Worm (Caenorhabditis elegans): ENCODE measurements around the gene C34H4.2.
A peak's percentile ranks its signal among the peaks of the same experiment; 100 is the strongest.

Gene C34H4.2

DNA sequence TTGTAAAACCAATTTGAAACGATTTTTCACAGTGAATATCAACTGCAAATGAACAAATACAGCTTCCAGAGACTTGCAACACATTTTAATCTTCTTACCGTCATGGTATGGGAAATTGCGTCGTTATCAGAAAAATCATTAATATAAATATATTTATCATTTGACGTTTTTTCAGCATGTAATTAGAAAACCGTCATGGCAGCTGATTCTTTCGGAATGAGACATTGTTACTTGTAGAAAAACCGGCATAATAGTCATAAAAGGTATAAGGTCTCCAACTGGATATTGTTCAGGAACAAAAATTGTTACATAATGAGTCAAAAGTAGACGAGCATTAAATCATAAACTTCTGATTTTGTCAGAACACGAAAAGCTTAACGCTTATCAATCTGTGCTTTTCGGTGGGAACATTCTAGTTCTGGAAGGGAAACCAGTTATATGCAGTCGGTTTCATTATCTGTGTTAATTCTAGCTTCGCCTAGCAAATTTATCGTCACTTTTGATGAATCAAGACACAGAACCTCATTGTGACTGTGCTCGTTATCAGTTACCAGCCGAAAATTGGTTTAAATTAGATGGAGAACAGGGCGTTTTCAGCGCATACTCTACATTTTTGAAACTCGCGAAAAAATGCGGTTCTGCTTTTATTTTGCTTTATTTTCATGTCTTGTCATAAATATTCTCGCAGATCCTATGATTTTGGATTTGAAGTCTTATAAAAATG lies at the start of gene C34H4.2:
Gene C34H4.2 (plus strand): TSS at position 558 of the 724 bp plus-strand sequence.
- TF ChIP-seq ama-1 (optimal IDR thresholded peaks at IDR 0.05) = no peak
- TF ChIP-seq dmd-4 (tag; optimal IDR thresholded peaks at IDR 0.05) = no peak
- no peak for TF ChIP-seq alr-1 (tag; optimal IDR thresholded peaks at IDR 0.05)
- no peak for TF ChIP-seq elt-1 (tag; optimal IDR thresholded peaks at IDR 0.05)
- no peak for TF ChIP-seq nhr-129 (tag; optimal IDR thresholded peaks at IDR 0.05)
- TF ChIP-seq R02D3.7 (tag; optimal IDR thresholded peaks at IDR 0.05) = no peak
- peak; percentile 66 for TF ChIP-seq fos-1 (tag; optimal IDR thresholded peaks at IDR 0.05)
- TF ChIP-seq sma-9 (GFP tag; optimal IDR thresholded peaks at IDR 0.05) = no peak
- TF ChIP-seq sma-9 (tag; optimal IDR thresholded peaks at IDR 0.05) = no peak
- TF ChIP-seq nhr-11 (tag; optimal IDR thresholded peaks at IDR 0.05) = no peak

DNA sequence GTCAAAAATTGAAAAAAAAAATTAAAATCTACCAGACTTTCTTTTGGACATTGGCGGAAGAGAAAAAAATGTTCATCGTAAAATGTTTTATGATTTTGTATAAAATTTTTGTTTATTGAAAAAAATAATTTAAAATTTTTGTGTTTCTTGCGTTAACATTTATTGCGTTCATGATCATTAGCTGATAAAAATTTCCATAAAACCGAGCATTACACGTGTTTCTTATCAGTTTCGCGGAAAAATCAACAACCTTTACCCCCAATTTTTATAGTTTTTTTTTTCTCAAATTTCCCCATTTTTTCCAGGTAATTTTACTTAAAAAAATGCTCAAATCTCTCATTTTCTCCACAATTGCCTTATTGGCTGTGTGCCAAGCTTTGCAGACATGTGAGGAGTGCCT lies 43.3 kb upstream of the C34H4.2 start, which contains the start of gene txt-4:
Gene txt-4 (plus strand): TSS at position 324 of the 400 bp plus-strand sequence.
- TF ChIP-seq aly-2 (tag; optimal IDR thresholded peaks at IDR 0.05) = no peak
- TF ChIP-seq nhr-25 (tag; optimal IDR thresholded peaks at IDR 0.05) = no peak
- no peak for TF ChIP-seq nhr-10 (tag; optimal IDR thresholded peaks at IDR 0.05)
- TF ChIP-seq unc-39 (tag; optimal IDR thresholded peaks at IDR 0.05) = no peak
- no peak for TF ChIP-seq ztf-11 (tag; optimal IDR thresholded peaks at IDR 0.05)
- no peak for TF ChIP-seq nhr-6 (tag; optimal IDR thresholded peaks at IDR 0.05)
- TF ChIP-seq ZK546.5 (tag; optimal IDR thresholded peaks at IDR 0.05) = no peak
- TF ChIP-seq nhr-129 (tag; optimal IDR thresholded peaks at IDR 0.05) = no peak
- TF ChIP-seq crh-2 (tag; optimal IDR thresholded peaks at IDR 0.05) = peak; percentile 11
- no peak for TF ChIP-seq nhr-11 (tag; optimal IDR thresholded peaks at IDR 0.05)
- peak; percentile 15 for TF ChIP-seq fos-1 (tag; optimal IDR thresholded peaks at IDR 0.05)
- TF ChIP-seq alr-1 (tag; optimal IDR thresholded peaks at IDR 0.05) = no peak

DNA sequence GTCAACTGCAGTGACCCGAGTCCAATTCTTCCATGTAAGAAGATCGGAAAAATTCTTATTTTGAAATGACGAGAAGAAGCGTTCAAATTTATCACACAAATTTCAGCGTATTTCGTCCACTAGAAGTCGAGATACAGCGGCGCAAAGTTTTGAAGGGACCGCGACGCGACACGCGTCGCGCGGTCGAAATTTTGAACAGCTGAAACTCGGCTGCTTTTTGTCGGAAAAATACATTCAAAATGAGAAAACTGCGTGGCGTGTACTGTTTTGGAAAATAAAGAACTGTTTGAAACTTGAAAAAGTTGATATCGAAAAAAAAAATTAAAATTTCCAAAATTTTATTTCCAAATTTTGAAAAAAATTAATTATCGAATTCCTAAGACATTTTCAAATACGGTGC lies 40.6 kb upstream of the C34H4.2 start:
- no peak for TF ChIP-seq nhr-23 (tag; optimal IDR thresholded peaks at IDR 0.05)
- no peak for TF ChIP-seq peb-1 (tag; optimal IDR thresholded peaks at IDR 0.05)
- no peak for TF ChIP-seq ceh-82 (tag; optimal IDR thresholded peaks at IDR 0.05)
- no peak for TF ChIP-seq fos-1 (tag; optimal IDR thresholded peaks at IDR 0.05)
- TF ChIP-seq mdl-1 (tag; optimal IDR thresholded peaks at IDR 0.05) = no peak
- no peak for TF ChIP-seq zag-1 (tag; optimal IDR thresholded peaks at IDR 0.05)

DNA sequence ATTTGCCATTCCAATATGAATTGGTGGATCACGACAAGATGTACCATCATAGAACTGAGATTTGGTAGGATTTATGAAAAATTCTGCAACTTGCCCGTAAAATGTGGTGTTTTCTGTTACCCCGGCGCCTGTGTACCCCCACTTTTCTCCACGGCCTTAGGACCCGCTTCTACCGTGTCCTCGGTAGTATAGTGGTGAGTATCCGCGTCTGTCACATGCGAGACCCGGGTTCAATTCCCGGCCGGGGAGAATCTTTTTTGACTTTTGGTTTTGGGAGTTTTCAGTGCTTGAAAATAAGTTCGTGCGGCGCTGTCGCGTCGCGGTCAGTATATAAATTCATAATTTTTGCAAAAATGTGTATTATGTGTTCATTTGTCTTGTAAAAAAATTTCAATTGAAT lies 39.1 kb upstream of the C34H4.2 start:
- no peak for TF ChIP-seq ceh-82 (tag; optimal IDR thresholded peaks at IDR 0.05)

DNA sequence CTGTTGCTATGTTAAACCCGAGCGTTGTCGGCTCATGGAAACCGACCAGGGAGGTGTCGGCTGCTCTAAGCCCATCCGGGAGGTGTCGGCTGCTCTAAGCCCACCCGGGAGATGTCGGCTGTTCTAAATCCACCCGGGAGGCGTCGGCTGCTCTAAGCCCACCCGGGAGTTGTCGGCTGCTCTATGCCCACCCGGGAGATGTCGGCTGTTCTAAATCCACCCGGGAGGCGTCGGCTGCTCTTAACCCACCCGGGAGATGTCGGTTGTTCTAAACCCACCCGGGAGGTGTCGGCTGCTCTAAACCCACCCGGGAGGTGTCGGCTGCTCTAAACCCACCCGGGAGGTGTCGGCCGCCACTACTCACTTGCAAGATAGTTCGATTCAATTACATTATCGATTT lies 37.7 kb upstream of the C34H4.2 start:
- no peak for TF ChIP-seq nhr-23 (tag; optimal IDR thresholded peaks at IDR 0.05)
- no peak for TF ChIP-seq nhr-6 (tag; optimal IDR thresholded peaks at IDR 0.05)
- no peak for TF ChIP-seq nhr-21 (tag; optimal IDR thresholded peaks at IDR 0.05)
- no peak for TF ChIP-seq aly-2 (tag; optimal IDR thresholded peaks at IDR 0.05)
- TF ChIP-seq mdl-1 (tag; optimal IDR thresholded peaks at IDR 0.05) = no peak
- no peak for TF ChIP-seq snpc-4 (tag; optimal IDR thresholded peaks at IDR 0.05)
- no peak for TF ChIP-seq dmd-4 (tag; optimal IDR thresholded peaks at IDR 0.05)
- no peak for TF ChIP-seq nhr-77 (tag; optimal IDR thresholded peaks at IDR 0.05)
- no peak for TF ChIP-seq egl-27 (tag; optimal IDR thresholded peaks at IDR 0.05)
- TF ChIP-seq fos-1 (tag; optimal IDR thresholded peaks at IDR 0.05) = no peak
- TF ChIP-seq nhr-10 (tag; optimal IDR thresholded peaks at IDR 0.05) = no peak
- TF ChIP-seq gmeb-1 (tag; optimal IDR thresholded peaks at IDR 0.05) = no peak
- TF ChIP-seq unc-39 (tag; optimal IDR thresholded peaks at IDR 0.05) = no peak

DNA sequence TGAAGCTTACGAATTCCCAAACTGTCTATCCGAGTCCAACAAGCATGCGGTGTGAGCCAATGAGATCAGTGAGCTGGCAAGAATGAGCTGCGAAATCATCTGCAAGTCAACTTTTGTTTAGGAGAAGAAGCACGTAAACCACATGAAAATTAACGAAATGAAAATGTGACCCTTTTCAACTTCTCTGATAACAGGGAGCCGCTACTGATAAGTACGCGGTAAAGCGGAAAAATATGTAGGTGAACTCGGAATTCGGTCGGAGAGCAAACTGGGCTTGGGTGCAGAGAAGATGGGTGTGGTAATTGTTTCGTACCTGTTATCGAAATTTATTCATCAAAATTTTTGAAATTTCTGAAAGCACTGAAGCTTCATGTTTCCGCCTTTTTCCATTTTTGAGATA lies 37.0 kb upstream of the C34H4.2 start, which contains the start of gene clec-172:
Gene clec-172 (minus strand): TSS at position 101 of the 400 bp plus-strand sequence.
- TF ChIP-seq F13H6.1 (tag; optimal IDR thresholded peaks at IDR 0.05) (no peak), fos-1 (tag; optimal IDR thresholded peaks at IDR 0.05) (peak; percentile 1), nhr-11 (tag; optimal IDR thresholded peaks at IDR 0.05) (no peak)

DNA sequence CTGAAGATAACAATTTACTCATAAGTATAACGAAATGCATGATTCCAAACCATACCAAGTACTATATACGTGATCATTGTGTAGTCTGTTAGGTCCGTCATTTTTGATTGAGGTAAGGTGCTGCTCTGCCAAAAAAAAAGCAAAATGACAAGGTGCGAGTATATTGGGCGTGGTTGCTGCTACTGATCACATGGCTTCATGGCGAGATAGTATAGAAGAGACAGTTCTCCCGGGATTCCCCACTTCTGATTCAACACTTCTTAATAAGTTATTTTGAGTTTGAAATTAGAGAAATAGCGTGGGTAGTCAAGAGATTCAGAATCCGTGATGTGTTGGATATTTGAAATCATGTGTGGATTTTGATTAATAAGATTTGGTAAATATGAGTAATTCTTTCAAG lies 32.3 kb upstream of the C34H4.2 start, which contains the start of gene K03H6.4:
Gene K03H6.4 (minus strand): TSS at position 101 of the 400 bp plus-strand sequence.
- TF ChIP-seq ztf-4 (tag; optimal IDR thresholded peaks at IDR 0.05) = no peak
- no peak for TF ChIP-seq peb-1 (tag; optimal IDR thresholded peaks at IDR 0.05)
- no peak for TF ChIP-seq egl-27 (tag; optimal IDR thresholded peaks at IDR 0.05)
- no peak for TF ChIP-seq ztf-11 (tag; optimal IDR thresholded peaks at IDR 0.05)
- TF ChIP-seq zag-1 (tag; optimal IDR thresholded peaks at IDR 0.05) = no peak
- no peak for TF ChIP-seq Y55F3AM.14 (GFP tag; optimal IDR thresholded peaks at IDR 0.05)
- TF ChIP-seq blmp-1 (tag; optimal IDR thresholded peaks at IDR 0.05; ENCODE audit: insufficient read depth) = no peak
- no peak for TF ChIP-seq aly-2 (tag; optimal IDR thresholded peaks at IDR 0.05)
- no peak for TF ChIP-seq ZK546.5 (tag; optimal IDR thresholded peaks at IDR 0.05)
- TF ChIP-seq mbf-1 (tag; optimal IDR thresholded peaks at IDR 0.05) = no peak
- TF ChIP-seq snpc-4 (tag; optimal IDR thresholded peaks at IDR 0.05) = no peak
- no peak for TF ChIP-seq unc-55 (GFP tag; optimal IDR thresholded peaks at IDR 0.05)
- TF ChIP-seq nhr-25 (tag; optimal IDR thresholded peaks at IDR 0.05) = no peak
- no peak for TF ChIP-seq nhr-21 (tag; optimal IDR thresholded peaks at IDR 0.05)
- no peak for TF ChIP-seq nhr-10 (tag; optimal IDR thresholded peaks at IDR 0.05)
- TF ChIP-seq nhr-77 (tag; optimal IDR thresholded peaks at IDR 0.05) = no peak
- no peak for TF ChIP-seq elt-1 (tag; optimal IDR thresholded peaks at IDR 0.05)
- TF ChIP-seq nhr-23 (tag; optimal IDR thresholded peaks at IDR 0.05) = no peak

Data from whole organism, L2 larva.